Fruit fly (Drosophila melanogaster) S2 (cell line): ENCODE data around the gene AP-1-2beta.

Experiments used
- CG8478 ChIP-seq: fragments of >200 bp; optimal IDR thresholded peaks from 2 replicates; lab custom pipeline; 2018
- CTCF ChIP-seq, 2 experiments: fragments of >200 bp; optimal IDR thresholded peaks; 2 replicates each; lab custom pipeline; 2018

DNA sequence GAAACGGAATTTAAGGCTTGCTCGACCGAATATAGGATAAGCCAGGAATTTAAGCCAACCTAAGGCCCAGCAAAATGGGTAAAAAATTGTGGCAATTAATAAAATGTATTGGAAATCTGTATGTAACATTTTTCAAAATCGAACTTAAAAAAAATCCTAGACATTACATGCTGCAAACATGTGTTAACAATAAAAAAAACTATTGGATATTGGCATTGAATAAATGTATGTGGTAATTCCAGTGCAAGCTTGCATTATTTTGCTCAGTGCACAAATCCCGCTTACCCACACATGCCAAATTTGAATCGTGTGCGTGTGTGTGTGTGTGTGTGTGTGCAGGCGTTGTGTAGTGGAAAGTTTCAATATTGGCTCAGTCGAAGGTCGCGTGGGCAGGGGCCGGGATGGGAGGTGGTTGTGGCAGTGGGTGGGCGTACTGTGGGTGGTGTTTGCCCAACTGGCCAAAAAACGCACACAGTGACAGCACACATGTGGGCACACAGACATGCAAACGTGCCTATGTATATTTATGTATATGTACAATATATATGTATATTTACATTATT, 32.7 kb downstream of the AP-1-2beta start:
- TF ChIP-seq CTCF (optimal IDR thresholded peaks at IDR 0.05; lab: Kevin White, UChicago) (no peak), CG8478 (no peak)
